Worm (Caenorhabditis elegans) whole organism, young adult: Measurements from ENCODE around the gene rml-3.

Experiments used
- B0261.1 ChIP-seq: sonication (generic microtip); optimal IDR thresholded peaks from 2 replicates; lab custom pipeline; 2016; ENCODE audit warnings: mild to moderate bottlenecking, missing genetic modification characterization, moderate library complexity, missing compliant biosample characterization
- C17E4.6 ChIP-seq: fragments of 200-800 bp; sonication (Bioruptor generic); IDR thresholded peaks from 2 replicates; pipeline ENCODE4 v1.3.6; 2022; ENCODE audit warnings: missing genetic modification reagents, missing genetic modification characterization, missing compliant biosample characterization
- F22D6.2 ChIP-seq: sonication (generic microtip); optimal IDR thresholded peaks from 2 replicates; lab custom pipeline; 2016; ENCODE audit warnings: mild to moderate bottlenecking, missing genetic modification characterization, missing compliant biosample characterization
- F33H1.4 ChIP-seq: fragments of 200-800 bp; sonication (Bioruptor generic); IDR thresholded peaks from 2 replicates; pipeline ENCODE4 v1.3.6; 2022; ENCODE audit warnings: missing genetic modification reagents, missing genetic modification characterization, missing compliant biosample characterization
- F37B4.10 ChIP-seq: fragments of 200-800 bp; sonication (Bioruptor generic); IDR thresholded peaks from 2 replicates; pipeline ENCODE4 v1.3.6; 2022; ENCODE audit warnings: missing genetic modification characterization, missing compliant biosample characterization
- F39B2.1 ChIP-seq: fragments of 200-800 bp; sonication (Bioruptor generic); IDR thresholded peaks from 2 replicates; pipeline ENCODE4 v1.3.6; 2022; ENCODE audit warnings: missing genetic modification reagents, missing genetic modification characterization, missing compliant biosample characterization
- F52B5.7 ChIP-seq: sonication (generic microtip); optimal IDR thresholded peaks from 2 replicates; lab custom pipeline; 2016; ENCODE audit warnings: mild to moderate bottlenecking, missing genetic modification characterization, missing compliant biosample characterization
- F57A8.1 ChIP-seq: fragments of 200-800 bp; sonication (Bioruptor generic); optimal IDR thresholded peaks from 2 replicates; lab custom pipeline; 2018; ENCODE audit warnings: mild to moderate bottlenecking, missing genetic modification characterization, moderate library complexity, missing compliant biosample characterization
- K12H6.12 ChIP-seq: fragments of 200-800 bp; sonication (Bioruptor generic); optimal IDR thresholded peaks from 2 replicates; lab custom pipeline; 2018; ENCODE audit warnings: mild to moderate bottlenecking, missing genetic modification characterization, missing compliant biosample characterization
- Y56A3A.18 ChIP-seq: fragments of 200-800 bp; sonication (Bioruptor generic); IDR thresholded peaks from 2 replicates; pipeline ENCODE4 v1.3.6; 2022; ENCODE audit warnings: missing genetic modification reagents, missing genetic modification characterization, missing compliant biosample characterization
- Y67H2A.10 ChIP-seq: fragments of 200-800 bp; sonication (Bioruptor generic); conservative IDR thresholded peaks from 2 replicates; pipeline ENCODE4 v1.3.6; 2022; ENCODE audit warnings: missing genetic modification reagents, missing genetic modification characterization, missing compliant biosample characterization
- ZK185.1 ChIP-seq: sonication (generic microtip); optimal IDR thresholded peaks from 2 replicates; lab custom pipeline; 2016; ENCODE audit warnings: mild to moderate bottlenecking, missing genetic modification characterization, missing compliant biosample characterization; ENCODE audit not compliant: poor library complexity, severe bottlenecking
- ama-1 ChIP-seq, 3 experiments: fragments of 150-350 bp in 1 of 3; sonication (generic microtip) in 2 of 3; optimal IDR thresholded peaks; 2 replicates each; lab custom pipeline; 2014 to 2018; ENCODE audit warnings: missing biosample characterization in 2 of 3, missing genetic modification characterization in 2 of 3, missing genetic modification reagents in 2 of 3
- aptf-2 ChIP-seq: fragments of 200-800 bp; sonication (Bioruptor generic); conservative IDR thresholded peaks from 2 replicates; pipeline ENCODE4 v1.3.6; 2022; ENCODE audit warnings: missing genetic modification reagents, missing genetic modification characterization, missing compliant biosample characterization
- athp-1 ChIP-seq: sonication (generic microtip); optimal IDR thresholded peaks from 2 replicates; lab custom pipeline; 2017; ENCODE audit warnings: mild to moderate bottlenecking, missing genetic modification characterization, missing compliant biosample characterization
- attf-3 ChIP-seq: fragments of 200-800 bp; sonication (Bioruptor generic); conservative IDR thresholded peaks from 2 replicates; pipeline ENCODE4 v1.3.6; 2022; ENCODE audit warnings: missing genetic modification reagents, missing genetic modification characterization, missing compliant biosample characterization
- bed-1 ChIP-seq: fragments of 200-800 bp; sonication (Bioruptor generic); IDR thresholded peaks from 2 replicates; pipeline ENCODE4 v1.3.6; 2022; ENCODE audit warnings: missing genetic modification reagents, missing genetic modification characterization, missing compliant biosample characterization
- cebp-1 ChIP-seq, 2 experiments: fragments of 200-800 bp in 1 of 2; sonication (Bioruptor generic) in 1 of 2; sonication (generic microtip) in 1 of 2; IDR thresholded peaks in 1 of 2; optimal IDR thresholded peaks in 1 of 2; 2 replicates each; pipeline versions ENCODE4 v1.3.6 to Lab custom; 2017 to 2022; ENCODE audit warnings: missing compliant biosample characterization in 2 of 2, missing genetic modification characterization in 2 of 2, mild to moderate bottlenecking in 1 of 2, missing genetic modification reagents in 1 of 2, moderate library complexity in 1 of 2
- ceh-27 ChIP-seq: fragments of 200-800 bp; sonication (Bioruptor generic); optimal IDR thresholded peaks from 2 replicates; lab custom pipeline; 2018; ENCODE audit warnings: mild to moderate bottlenecking, missing genetic modification characterization, moderate library complexity, missing compliant biosample characterization
- chd-7 ChIP-seq: sonication (generic microtip); optimal IDR thresholded peaks from 2 replicates; lab custom pipeline; 2016; ENCODE audit warnings: mild to moderate bottlenecking, missing genetic modification characterization, moderate library complexity, missing compliant biosample characterization
- die-1 ChIP-seq: sonication (generic microtip); optimal IDR thresholded peaks from 2 replicates; lab custom pipeline; 2016; ENCODE audit warnings: missing genotype, mild to moderate bottlenecking, missing genetic modification characterization, missing compliant biosample characterization
- dox-1 ChIP-seq: fragments of 200-800 bp; sonication (Bioruptor generic); IDR thresholded peaks from 2 replicates; pipeline ENCODE4 v1.3.6; 2022; ENCODE audit warnings: missing genetic modification reagents, missing genetic modification characterization, missing compliant biosample characterization
- dpl-1 ChIP-seq: fragments of 150-350 bp; optimal IDR thresholded peaks from 2 replicates; lab custom pipeline; 2014; ENCODE audit warnings: missing biosample characterization, missing genetic modification reagents, missing genetic modification characterization
- efl-1 ChIP-seq: fragments of 150-350 bp; optimal IDR thresholded peaks from 2 replicates; lab custom pipeline; 2014; ENCODE audit warnings: missing biosample characterization, missing genetic modification reagents, missing genetic modification characterization
- ets-4 ChIP-seq: fragments of 200-800 bp; sonication (Bioruptor generic); optimal IDR thresholded peaks from 2 replicates; lab custom pipeline; 2018; ENCODE audit warnings: mild to moderate bottlenecking, missing genetic modification characterization, missing compliant biosample characterization
- hlh-26 ChIP-seq: fragments of 200-800 bp; sonication (Bioruptor generic); conservative IDR thresholded peaks from 2 replicates; pipeline ENCODE4 v1.3.6; 2022; ENCODE audit warnings: missing genetic modification reagents, missing genetic modification characterization, missing compliant biosample characterization
- let-607 ChIP-seq, 2 experiments: fragments of 200-800 bp in 1 of 2; sonication (Bioruptor generic) in 1 of 2; sonication (generic microtip) in 1 of 2; optimal IDR thresholded peaks; 2 replicates each; lab custom pipeline; 2016 to 2018; ENCODE audit warnings: mild to moderate bottlenecking in 2 of 2, missing compliant biosample characterization in 2 of 2, missing genetic modification characterization in 2 of 2, moderate library complexity in 2 of 2, missing genotype in 1 of 2
- lin-26 ChIP-seq: fragments of 200-800 bp; sonication (Bioruptor generic); IDR thresholded peaks from 2 replicates; pipeline ENCODE4 v1.3.6; 2022; ENCODE audit warnings: missing genetic modification reagents, missing genetic modification characterization, missing compliant biosample characterization
- lin-40 ChIP-seq: sonication (generic microtip); optimal IDR thresholded peaks from 2 replicates; lab custom pipeline; 2016; ENCODE audit warnings: missing genetic modification characterization, mild to moderate bottlenecking, missing compliant biosample characterization, missing genotype, missing genetic modification reagents
- lin-54 ChIP-seq: fragments of 200-800 bp; sonication (Bioruptor generic); optimal IDR thresholded peaks from 2 replicates; lab custom pipeline; 2018; ENCODE audit warnings: mild to moderate bottlenecking, missing genetic modification characterization, missing compliant biosample characterization
- madf-10 ChIP-seq: sonication (generic microtip); optimal IDR thresholded peaks from 2 replicates; lab custom pipeline; 2016; ENCODE audit warnings: mild to moderate bottlenecking, missing genetic modification characterization, missing compliant biosample characterization
- madf-3 ChIP-seq: fragments of 200-800 bp; sonication (Bioruptor generic); IDR thresholded peaks from 2 replicates; pipeline ENCODE4 v1.3.6; 2022; ENCODE audit warnings: missing genetic modification reagents, missing genetic modification characterization, missing compliant biosample characterization
- madf-6 ChIP-seq: fragments of 200-800 bp; sonication (Bioruptor generic); IDR thresholded peaks from 2 replicates; pipeline ENCODE4 v1.3.6; 2022; ENCODE audit warnings: missing genetic modification reagents, missing genetic modification characterization, missing compliant biosample characterization
- nfya-1 ChIP-seq: sonication (generic microtip); optimal IDR thresholded peaks from 2 replicates; lab custom pipeline; 2017; ENCODE audit warnings: antibody characterized with exemption, missing compliant biosample characterization, missing genetic modification characterization, borderline replicate concordance; ENCODE audit not compliant: insufficient read depth
- nhr-179 ChIP-seq: sonication (generic microtip); optimal IDR thresholded peaks from 2 replicates; lab custom pipeline; 2016; ENCODE audit warnings: mild to moderate bottlenecking, missing genetic modification characterization, missing compliant biosample characterization
- nhr-27 ChIP-seq: fragments of 200-800 bp; sonication (Bioruptor generic); optimal IDR thresholded peaks from 2 replicates; lab custom pipeline; 2018; ENCODE audit warnings: mild to moderate bottlenecking, missing genetic modification characterization, moderate library complexity, missing compliant biosample characterization
- nhr-80 ChIP-seq: sonication (generic microtip); optimal IDR thresholded peaks from 2 replicates; lab custom pipeline; 2016; ENCODE audit warnings: missing genetic modification characterization, missing compliant biosample characterization
- pbrm-1 ChIP-seq: fragments of 200-800 bp; sonication (Bioruptor generic); IDR thresholded peaks from 2 replicates; pipeline ENCODE4 v1.3.6; 2022; ENCODE audit warnings: missing genetic modification reagents, missing genetic modification characterization, missing compliant biosample characterization
- sea-2 ChIP-seq: fragments of 200-800 bp; sonication (Bioruptor generic); IDR thresholded peaks from 2 replicates; pipeline ENCODE4 v1.3.6; 2022; ENCODE audit warnings: missing genetic modification characterization, missing compliant biosample characterization
- snpc-1.1 ChIP-seq: sonication (generic microtip); optimal IDR thresholded peaks from 2 replicates; lab custom pipeline; 2017; ENCODE audit warnings: missing genetic modification characterization, mild to moderate bottlenecking, missing compliant biosample characterization, antibody characterized with exemption, moderate library complexity, missing genotype, missing genetic modification reagents; ENCODE audit not compliant: insufficient read depth
- tbx-9 ChIP-seq: sonication (generic microtip); optimal IDR thresholded peaks from 2 replicates; lab custom pipeline; 2016; ENCODE audit warnings: borderline replicate concordance, missing genetic modification characterization, inconsistent platforms, missing compliant biosample characterization
- unc-130 ChIP-seq: sonication (generic microtip); optimal IDR thresholded peaks from 2 replicates; lab custom pipeline; 2016; ENCODE audit warnings: missing genetic modification reagents, missing genetic modification characterization, missing compliant biosample characterization
- unc-62 ChIP-seq: fragments of 150-350 bp; optimal IDR thresholded peaks from 2 replicates; lab custom pipeline; 2014; ENCODE audit warnings: missing biosample characterization, missing genetic modification reagents, missing genetic modification characterization
- zfh-2 ChIP-seq: fragments of 200-800 bp; sonication (Bioruptor generic); conservative IDR thresholded peaks from 2 replicates; pipeline ENCODE4 v1.3.6; 2022; ENCODE audit warnings: missing genetic modification reagents, missing genetic modification characterization, missing compliant biosample characterization
- zim-3 ChIP-seq: sonication (generic microtip); optimal IDR thresholded peaks from 2 replicates; lab custom pipeline; 2017; ENCODE audit warnings: mild to moderate bottlenecking, missing genetic modification characterization, moderate library complexity, missing compliant biosample characterization
- ztf-22 ChIP-seq: fragments of 200-800 bp; sonication (Bioruptor generic); optimal IDR thresholded peaks from 2 replicates; lab custom pipeline; 2018; ENCODE audit warnings: mild to moderate bottlenecking, missing genetic modification characterization, moderate library complexity, missing compliant biosample characterization

rml-3 gene

DNA sequence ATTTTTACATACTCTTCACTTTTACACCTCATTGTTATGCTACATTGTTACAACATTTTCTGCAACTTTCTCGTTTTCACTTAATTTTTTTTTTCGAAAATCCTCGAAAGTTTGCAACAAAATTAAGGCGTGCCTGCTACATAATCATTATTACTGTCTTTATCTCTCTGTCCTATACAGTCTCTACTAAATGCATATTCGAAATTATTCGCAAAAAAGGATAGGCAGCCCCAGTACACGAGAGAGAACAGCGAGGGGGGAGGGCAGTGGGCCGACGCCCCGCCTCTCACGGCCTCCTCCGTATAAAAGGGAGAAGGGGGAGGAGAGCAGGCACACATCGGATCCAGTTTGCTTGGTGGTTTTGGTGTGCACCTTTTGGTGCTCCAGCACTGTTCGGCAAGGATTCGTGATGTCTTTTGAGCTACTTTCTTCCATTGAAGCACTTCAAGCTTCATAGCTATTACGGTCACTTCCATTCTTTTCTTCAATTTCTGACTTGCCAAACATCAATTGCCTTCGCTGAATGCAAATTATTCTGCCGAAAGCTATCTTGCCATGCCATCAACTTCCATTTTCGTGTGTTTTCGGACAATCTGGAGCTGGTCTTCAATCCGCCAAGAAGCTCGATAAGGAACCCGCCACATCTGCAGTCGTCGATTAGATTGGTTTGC lies 13.2 kb upstream of the rml-3 start (continued):
- TF ChIP-seq die-1 (no peak), attf-3 (GFP tag; lab: Robert Waterston, UW) (no peak), nhr-27 (tag; lab: Kevin White, UChicago) (no peak), madf-3 (GFP tag; lab: Robert Waterston, UW) (no peak), aptf-2 (no peak), B0261.1 (no peak), K12H6.12 (no peak), ztf-22 (GFP tag; lab: Kevin White, UChicago) (peak; percentile 26), let-607 (tag; optimal IDR thresholded peaks at IDR 0.05; lab: Kevin White, UChicago) (peak; percentile 1 to 22), lin-54 (GFP tag; lab: Kevin White, UChicago) (no peak), ceh-27 (GFP tag; lab: Kevin White, UChicago) (peak; percentile 4), nfya-1 (tag; lab: Kevin White, UChicago) (no peak), ets-4 (GFP tag; lab: Kevin White, UChicago) (no peak), Y56A3A.18 (GFP tag; lab: Robert Waterston, UW) (0 out of 2 replicates have a peak, but pooled peaks have one; percentile 41), cebp-1 (GFP tag; IDR thresholded peaks at IDR 0.05; lab: Robert Waterston, UW) (0 out of 2 replicates have a peak, but pooled peaks have one; percentile 40), cebp-1 (tag; optimal IDR thresholded peaks at IDR 0.05; lab: Kevin White, UChicago) (peak; percentile 51), lin-26 (GFP tag; lab: Robert Waterston, UW) (peak; percentile 49; the same call in 1 of the 2 replicates), F39B2.1 (GFP tag; lab: Robert Waterston, UW) (no peak), F57A8.1 (no peak), ama-1 (optimal IDR thresholded peaks at IDR 0.05; lab: Kevin White, UChicago) (peak; percentile 98), ama-1 (GFP tag; optimal IDR thresholded peaks at IDR 0.05; lab: Kevin White, UChicago) (peak in 1 of 2 experiments; percentile 34), F37B4.10 (GFP tag; lab: Robert Waterston, UW) (no peak), unc-130 (no peak), ZK185.1 (no peak), chd-7 (tag; lab: Kevin White, UChicago) (peak; percentile 30), dox-1 (GFP tag; lab: Robert Waterston, UW) (peak; percentile 36; the same call in 1 of the 2 replicates), hlh-26 (GFP tag; lab: Robert Waterston, UW) (no peak), pbrm-1 (GFP tag; lab: Robert Waterston, UW) (peak; percentile 58), tbx-9 (tag; lab: Kevin White, UChicago) (no peak), unc-62 (GFP tag; lab: Kevin White, UChicago) (peak; percentile 6), madf-6 (no peak), madf-10 (tag; lab: Kevin White, UChicago) (no peak), F22D6.2 (tag; lab: Kevin White, UChicago) (no peak), bed-1 (GFP tag; lab: Robert Waterston, UW) (no peak), Y67H2A.10 (GFP tag; lab: Robert Waterston, UW) (no peak), dpl-1 (GFP tag; lab: Kevin White, UChicago) (no peak), zfh-2 (GFP tag; lab: Robert Waterston, UW) (peak; percentile 90), lin-40 (peak; percentile 40), sea-2 (GFP tag; lab: Robert Waterston, UW) (no peak), zim-3 (tag; lab: Kevin White, UChicago) (peak; percentile 45), efl-1 (no peak), F33H1.4 (no peak), C17E4.6 (GFP tag; lab: Robert Waterston, UW) (no peak), snpc-1.1 (tag; lab: Kevin White, UChicago) (no peak), F52B5.7 (tag; lab: Kevin White, UChicago) (peak; percentile 34), athp-1 (tag; lab: Kevin White, UChicago) (no peak), nhr-179 (no peak), nhr-80 (tag; lab: Kevin White, UChicago) (peak; percentile 3)
